Worm (Caenorhabditis elegans): ENCODE data around the gene fbxa-219.

Gene fbxa-219

DNA sequence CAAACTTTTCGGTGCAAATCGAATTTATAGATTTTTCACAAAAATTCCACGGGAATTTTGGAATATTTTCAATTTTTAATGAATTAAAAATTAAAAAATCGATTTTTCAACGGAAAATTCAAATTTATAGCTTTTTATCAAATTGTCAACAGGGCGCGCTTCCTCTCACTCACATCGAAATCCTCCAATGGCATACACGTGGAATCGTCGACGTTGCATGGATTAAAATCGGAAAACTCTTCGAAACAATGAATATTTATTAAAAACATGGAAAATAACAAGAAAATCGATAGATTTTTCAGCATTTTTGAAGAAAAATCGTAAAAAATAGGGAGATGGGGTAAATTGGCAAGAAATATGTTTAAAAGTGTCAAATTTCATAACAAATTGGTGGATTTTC, 38.1 kb downstream of the fbxa-219 start, which contains the start of gene Y54F10BM.12:
Y54F10BM.12 (minus strand) TSS at position 344 of the 400 bp plus-strand sequence.
- TF ChIP-seq hmbx-1 (tag; optimal IDR thresholded peaks at IDR 0.05): no peak
- TF ChIP-seq scrt-1 (GFP tag; IDR thresholded peaks at IDR 0.05): no peak

DNA sequence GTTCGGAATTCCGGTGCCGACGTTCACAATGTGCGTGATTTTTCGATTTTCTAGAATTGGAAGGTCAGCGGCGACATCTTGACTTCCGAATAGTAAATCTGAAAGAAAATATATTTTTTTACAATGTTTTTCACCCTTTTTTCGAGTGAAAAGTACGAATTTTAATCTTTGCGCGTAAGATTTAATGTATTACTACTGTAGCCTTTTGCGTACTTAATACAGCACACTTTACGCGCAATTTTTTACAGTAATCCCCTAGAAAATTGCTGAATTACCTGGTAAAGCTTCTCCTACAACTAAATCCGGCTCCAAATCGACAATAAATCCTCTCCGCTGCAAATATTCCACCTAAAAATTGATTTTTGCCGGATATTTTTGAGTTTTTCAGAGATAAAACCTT, 39.2 kb downstream of the fbxa-219 start:
- TF ChIP-seq hmbx-1 (tag; optimal IDR thresholded peaks at IDR 0.05): no peak
- no peak for TF ChIP-seq ceh-13 (GFP tag; optimal IDR thresholded peaks at IDR 0.05)
- no peak for TF ChIP-seq ets-7 (tag; optimal IDR thresholded peaks at IDR 0.05)
- peak; percentile 43 for TF ChIP-seq ceh-36 (tag; optimal IDR thresholded peaks at IDR 0.05)

DNA sequence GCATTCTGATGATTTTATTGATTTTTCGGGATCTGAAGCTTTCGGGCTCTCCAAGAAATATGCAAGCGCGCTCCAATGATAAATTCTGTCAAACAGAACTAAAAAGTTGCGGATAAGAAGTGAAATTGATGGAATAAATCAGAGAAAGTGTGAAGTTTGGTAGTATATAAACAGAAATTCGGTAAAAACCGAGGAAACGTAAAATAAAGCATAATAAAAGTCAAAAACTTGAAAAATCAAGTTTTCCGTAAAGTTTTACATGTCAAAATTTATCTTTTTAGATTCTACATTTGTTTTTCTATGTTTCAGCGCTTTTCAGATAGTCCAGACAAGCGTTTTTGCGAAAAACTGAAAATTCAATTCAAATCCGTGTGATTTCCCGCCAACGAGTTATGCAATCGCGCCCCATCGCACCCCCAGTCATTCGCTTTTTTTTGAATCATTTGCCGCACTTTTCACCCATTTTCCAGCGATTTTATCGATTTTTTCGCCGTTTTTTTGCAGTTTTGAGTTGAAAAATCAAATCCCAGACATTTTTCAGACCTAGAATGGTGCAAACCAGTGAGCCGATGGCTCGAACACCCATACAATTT, 39.9 kb downstream of the fbxa-219 start, which contains the start of the genes Y54F10BM.13 and ppm-1.D:
Y54F10BM.13 (minus strand) TSS at position 51 of the 593 bp plus-strand sequence.
ppm-1.D (plus strand) TSS at position 540 of the 593 bp plus-strand sequence.
- TF ChIP-seq sea-1 (GFP tag; conservative IDR thresholded peaks at IDR 0.05) (no peak), tbx-11 (GFP tag; IDR thresholded peaks at IDR 0.05) (no peak), ceh-13 (GFP tag; optimal IDR thresholded peaks at IDR 0.05) (no peak), aly-1 (tag; optimal IDR thresholded peaks at IDR 0.05) (no peak), ets-7 (tag; optimal IDR thresholded peaks at IDR 0.05) (no peak), tra-4 (tag; optimal IDR thresholded peaks at IDR 0.05) (no peak), pes-1 (GFP tag; IDR thresholded peaks at IDR 0.05) (no peak), ceh-36 (tag; optimal IDR thresholded peaks at IDR 0.05) (no peak), hnd-1 (tag; optimal IDR thresholded peaks at IDR 0.05) (no peak), flt-1 (GFP tag; IDR thresholded peaks at IDR 0.05) (no peak), B0310.2 (tag; optimal IDR thresholded peaks at IDR 0.05) (no peak), F13C5.2 (tag; optimal IDR thresholded peaks at IDR 0.05) (no peak), ama-1 (optimal IDR thresholded peaks at IDR 0.05) (no peak)

DNA sequence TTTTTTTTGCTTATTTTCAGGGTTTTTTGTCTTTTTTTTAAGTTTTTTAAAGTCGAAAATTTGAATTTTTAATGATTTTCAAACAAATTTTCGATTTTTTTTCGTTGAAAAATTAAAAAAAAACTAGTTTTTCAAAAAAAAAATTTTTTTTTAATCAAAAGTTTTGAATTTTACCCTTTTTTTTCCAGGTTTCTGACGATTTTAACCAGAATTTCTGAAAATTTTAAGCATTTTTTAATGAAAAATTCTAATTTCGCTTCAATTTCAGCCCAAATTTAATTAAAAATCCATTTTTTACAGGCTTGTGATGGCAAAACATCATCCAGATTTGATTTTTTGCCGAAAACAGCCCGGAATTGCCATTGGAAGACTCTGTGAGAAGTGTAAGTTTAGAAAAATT, 52.1 kb downstream of the fbxa-219 start, which contains the start of gene phf-5:
phf-5 (plus strand) TSS at position 301 of the 400 bp plus-strand sequence.
- TF ChIP-seq B0310.2 (tag; optimal IDR thresholded peaks at IDR 0.05) (no peak), tra-4 (tag; optimal IDR thresholded peaks at IDR 0.05) (no peak), ceh-13 (GFP tag; optimal IDR thresholded peaks at IDR 0.05) (no peak), ama-1 (optimal IDR thresholded peaks at IDR 0.05) (no peak), ets-7 (tag; optimal IDR thresholded peaks at IDR 0.05) (no peak), hmbx-1 (tag; optimal IDR thresholded peaks at IDR 0.05) (no peak)
